Worm (Caenorhabditis elegans) whole organism, L1 larva: Measurements from ENCODE around the gene urb-1.

Experiments used
- C04F5.9 ChIP-seq: sonication (generic microtip); optimal IDR thresholded peaks from 2 replicates; lab custom pipeline; 2016; ENCODE audit warnings: missing genetic modification characterization, missing compliant biosample characterization
- aha-1 ChIP-seq: fragments of 150-350 bp; optimal IDR thresholded peaks from 2 replicates; lab custom pipeline; 2014; ENCODE audit warnings: missing biosample characterization, missing genetic modification characterization
- alr-1 ChIP-seq: fragments of 200-800 bp; sonication (Bioruptor generic); optimal IDR thresholded peaks from 2 replicates; lab custom pipeline; 2018; ENCODE audit warnings: borderline replicate concordance, mild to moderate bottlenecking, missing genetic modification characterization, missing compliant biosample characterization
- ceh-90 ChIP-seq: sonication (generic microtip); optimal IDR thresholded peaks from 2 replicates; lab custom pipeline; 2016; ENCODE audit warnings: missing genetic modification characterization, missing compliant biosample characterization
- efl-1 ChIP-seq, 4 experiments: fragments of 150-350 bp; optimal IDR thresholded peaks in 3 of 4; peaks in 1 of 4; 1 replicate in 1 of 4; 2 replicates in 3 of 4; lab custom pipeline; 2014; ENCODE audit warnings: missing biosample characterization in 2 of 4, missing genetic modification characterization in 2 of 4, missing genetic modification reagents in 2 of 4
- efl-3 ChIP-seq: fragments of 200-800 bp; sonication (Bioruptor generic); optimal IDR thresholded peaks from 2 replicates; lab custom pipeline; 2018; ENCODE audit warnings: mild to moderate bottlenecking, missing genetic modification characterization, missing compliant biosample characterization
- elt-2 ChIP-seq: sonication (generic microtip); optimal IDR thresholded peaks from 2 replicates; lab custom pipeline; 2016; ENCODE audit warnings: missing genetic modification characterization, mild to moderate bottlenecking, inconsistent platforms, missing compliant biosample characterization, missing genetic modification reagents
- elt-3 ChIP-seq, 6 experiments: fragments of 150-350 bp in 1 of 6; sonication (generic microtip); optimal IDR thresholded peaks; 2 replicates each; lab custom pipeline; 2017 to 2018; ENCODE audit warnings: missing biosample characterization in 6 of 6, missing genetic modification characterization in 6 of 6, inconsistent platforms in 1 of 6
- hlh-17 ChIP-seq: fragments of 200-800 bp; sonication (Bioruptor generic); optimal IDR thresholded peaks from 2 replicates; lab custom pipeline; 2018; ENCODE audit warnings: missing genetic modification characterization, mild to moderate bottlenecking, missing compliant biosample characterization, moderate library complexity, borderline replicate concordance
- irx-1 ChIP-seq: sonication (generic microtip); optimal IDR thresholded peaks from 2 replicates; lab custom pipeline; 2016; ENCODE audit warnings: missing genetic modification characterization, missing compliant biosample characterization
- isw-1 ChIP-seq: fragments of 200-800 bp; sonication (Bioruptor generic); IDR thresholded peaks from 2 replicates; pipeline ENCODE4 v1.3.6; 2022; ENCODE audit warnings: missing genetic modification characterization, missing compliant biosample characterization
- jun-1 ChIP-seq: fragments of 150-350 bp; optimal IDR thresholded peaks from 2 replicates; lab custom pipeline; 2014; ENCODE audit warnings: missing biosample characterization, missing genetic modification reagents, missing genetic modification characterization
- lin-14 ChIP-seq: fragments of 200-800 bp; sonication (Bioruptor generic); optimal IDR thresholded peaks from 2 replicates; lab custom pipeline; 2018; ENCODE audit warnings: mild to moderate bottlenecking, missing genetic modification characterization, moderate library complexity, missing compliant biosample characterization
- lin-39 ChIP-seq: fragments of 150-350 bp; optimal IDR thresholded peaks from 2 replicates; lab custom pipeline; 2014; ENCODE audit warnings: missing biosample characterization, missing genetic modification reagents, missing genetic modification characterization
- lsy-2 ChIP-seq, 2 experiments: fragments of 150-350 bp; optimal IDR thresholded peaks; 2 replicates each; lab custom pipeline; 2014; ENCODE audit warnings: missing biosample characterization in 2 of 2, missing genetic modification characterization in 2 of 2
- mdl-1 ChIP-seq, 2 experiments: fragments of 150-350 bp; optimal IDR thresholded peaks; 2 replicates each; lab custom pipeline; 2014 to 2017; ENCODE audit warnings: missing biosample characterization in 2 of 2, missing genetic modification characterization in 2 of 2, inconsistent platforms in 1 of 2
- mef-2 ChIP-seq: fragments of 150-350 bp; optimal IDR thresholded peaks from 2 replicates; lab custom pipeline; 2014; ENCODE audit warnings: missing biosample characterization, missing genetic modification characterization
- mep-1 ChIP-seq: fragments of 150-350 bp; optimal IDR thresholded peaks from 2 replicates; lab custom pipeline; 2014; ENCODE audit warnings: missing biosample characterization, missing genetic modification characterization
- nhr-11 ChIP-seq: fragments of 150-350 bp; optimal IDR thresholded peaks from 2 replicates; lab custom pipeline; 2014; ENCODE audit warnings: missing biosample characterization, missing genetic modification characterization
- nhr-19 ChIP-seq: fragments of 200-800 bp; sonication (Bioruptor generic); conservative IDR thresholded peaks from 2 replicates; pipeline ENCODE4 v1.3.6; 2022; ENCODE audit warnings: missing genetic modification characterization, missing compliant biosample characterization
- nhr-28 ChIP-seq: fragments of 150-350 bp; optimal IDR thresholded peaks from 2 replicates; lab custom pipeline; 2014; ENCODE audit warnings: missing biosample characterization, missing genetic modification characterization
- pax-3 ChIP-seq: fragments of 200-800 bp; sonication (Bioruptor generic); optimal IDR thresholded peaks from 2 replicates; lab custom pipeline; 2018; ENCODE audit warnings: mild to moderate bottlenecking, missing genetic modification characterization, moderate library complexity, missing compliant biosample characterization
- pqm-1 ChIP-seq: sonication (generic microtip); optimal IDR thresholded peaks from 3 replicates; lab custom pipeline; 2017; ENCODE audit warnings: missing biosample characterization, missing genetic modification characterization
- snu-23 ChIP-seq: sonication (generic microtip); optimal IDR thresholded peaks from 2 replicates; lab custom pipeline; 2016; ENCODE audit warnings: missing genetic modification characterization, missing compliant biosample characterization
- sptf-1 ChIP-seq: fragments of 150-350 bp; optimal IDR thresholded peaks from 2 replicates; lab custom pipeline; 2014; ENCODE audit warnings: missing biosample characterization, missing genetic modification characterization
- sup-37 ChIP-seq: fragments of 200-800 bp; sonication (Bioruptor generic); optimal IDR thresholded peaks from 2 replicates; lab custom pipeline; 2018; ENCODE audit warnings: mild to moderate bottlenecking, missing genetic modification characterization, missing compliant biosample characterization
- swsn-7 ChIP-seq: sonication (generic microtip); optimal IDR thresholded peaks from 2 replicates; lab custom pipeline; 2016; ENCODE audit warnings: missing genetic modification characterization, missing compliant biosample characterization
- tbx-2 ChIP-seq: sonication (generic microtip); optimal IDR thresholded peaks from 2 replicates; lab custom pipeline; 2016; ENCODE audit warnings: missing genetic modification characterization, missing compliant biosample characterization
- tlp-1 ChIP-seq: fragments of 150-350 bp; optimal IDR thresholded peaks from 2 replicates; lab custom pipeline; 2014; ENCODE audit warnings: missing biosample characterization, missing genetic modification characterization
- unc-130 ChIP-seq: fragments of 150-350 bp; optimal IDR thresholded peaks from 2 replicates; lab custom pipeline; 2017; ENCODE audit warnings: missing biosample characterization, missing genetic modification characterization, inconsistent platforms
- unc-86 ChIP-seq: sonication (generic microtip); optimal IDR thresholded peaks from 2 replicates; lab custom pipeline; 2016; ENCODE audit warnings: missing genetic modification characterization, missing compliant biosample characterization
- unc-98 ChIP-seq: fragments of 200-800 bp; sonication (Bioruptor generic); IDR thresholded peaks from 2 replicates; pipeline ENCODE4 v1.3.6; 2022; ENCODE audit warnings: missing genetic modification characterization, missing compliant biosample characterization
- xbp-1 ChIP-seq: sonication (generic microtip); optimal IDR thresholded peaks from 2 replicates; lab custom pipeline; 2016; ENCODE audit warnings: missing genetic modification characterization, missing compliant biosample characterization
- zag-1 ChIP-seq: fragments of 150-350 bp; optimal IDR thresholded peaks from 2 replicates; lab custom pipeline; 2014; ENCODE audit warnings: missing biosample characterization, missing genetic modification characterization

Gene urb-1

DNA sequence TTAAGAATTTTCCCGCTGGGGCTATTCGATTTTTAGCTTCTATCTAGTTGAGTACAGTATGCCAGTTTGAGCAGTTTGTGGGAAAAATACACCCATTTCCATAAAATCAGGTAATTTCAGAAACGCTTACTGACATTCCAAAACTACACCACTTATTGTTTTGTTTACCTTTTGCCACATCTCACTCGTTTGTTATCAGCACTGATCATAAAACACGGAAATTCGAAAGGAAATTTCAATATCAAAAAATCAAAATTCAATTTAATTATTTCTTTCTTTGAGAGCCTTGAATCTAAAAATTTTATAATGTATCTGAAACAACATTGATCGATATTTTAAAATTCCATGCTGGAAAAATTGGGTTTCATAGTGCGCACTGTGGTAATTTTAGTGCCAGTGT, 23.4 kb downstream of the urb-1 start:
- no peak for TF ChIP-seq jun-1 (tag; lab: Kevin White, UChicago)
- peak; percentile 22 for TF ChIP-seq elt-2 (tag; lab: Kevin White, UChicago)
- no peak for TF ChIP-seq sptf-1 (tag; lab: Kevin White, UChicago)
- TF ChIP-seq elt-3 (tag; optimal IDR thresholded peaks at IDR 0.05; lab: Kevin White, UChicago) = no peak
- no peak for TF ChIP-seq tbx-2 (tag; lab: Kevin White, UChicago)
- no peak for TF ChIP-seq efl-1 (optimal IDR thresholded peaks at IDR 0.05; lab: Kevin White, UChicago)
- TF ChIP-seq efl-1 (GFP tag; optimal IDR thresholded peaks at IDR 0.05 in 1 of 2; lab: Kevin White, UChicago) = peak in 1 of 2 experiments; percentile 54

- TF ChIP-seq mep-1 (tag; lab: Kevin White, UChicago) = no peak
- no peak for TF ChIP-seq elt-2 (tag; lab: Kevin White, UChicago)
- no peak for TF ChIP-seq pax-3 (tag; lab: Kevin White, UChicago)
- no peak for TF ChIP-seq tlp-1 (tag; lab: Kevin White, UChicago)
- no peak for TF ChIP-seq elt-3 (tag; optimal IDR thresholded peaks at IDR 0.05; lab: Kevin White, UChicago)
- no peak for TF ChIP-seq xbp-1 (tag; lab: Kevin White, UChicago)
- no peak for TF ChIP-seq sup-37 (GFP tag; lab: Kevin White, UChicago)
- no peak for TF ChIP-seq zag-1 (tag; lab: Kevin White, UChicago)
- no peak for TF ChIP-seq unc-86 (tag; lab: Kevin White, UChicago)
- no peak for TF ChIP-seq aha-1 (tag; lab: Kevin White, UChicago)
These were observed 24.1 kb downstream of the urb-1 start, which contains the start of gene gfi-1 for ce11 chrV:6399831-6400230. Gene gfi-1, minus strand, starts transcription at chrV:6399931.

ce11 chrV:6398922-6399321, 25.0 kb downstream of the urb-1 start:
- TF ChIP-seq unc-98 (GFP tag; lab: Robert Waterston, UW) (no peak), elt-2 (tag; lab: Kevin White, UChicago) (peak; percentile 88), efl-1 (optimal IDR thresholded peaks at IDR 0.05; lab: Kevin White, UChicago) (no peak), efl-1 (GFP tag; optimal IDR thresholded peaks at IDR 0.05 in 1 of 2; lab: Kevin White, UChicago) (no peak), snu-23 (no peak), lin-14 (GFP tag; lab: Kevin White, UChicago) (peak; percentile 10)

ce11 chrV:6390163-6390562, 33.8 kb downstream of the urb-1 start, which contains the start of gene F57F4.1:
Gene F57F4.1, plus strand, starts transcription at chrV:6390463.
- no peak for TF ChIP-seq nhr-19 (GFP tag; lab: Robert Waterston, UW)
- no peak for TF ChIP-seq irx-1 (tag; lab: Kevin White, UChicago)
- no peak for TF ChIP-seq tlp-1 (tag; lab: Kevin White, UChicago)
- TF ChIP-seq nhr-28 (tag; lab: Kevin White, UChicago) = no peak
- TF ChIP-seq alr-1 (tag; lab: Kevin White, UChicago) = no peak

ce11 chrV:6389634-6390033, 34.3 kb downstream of the urb-1 start, which contains the start of gene F57F4.2:
Gene F57F4.2, minus strand, starts transcription at chrV:6389734.
- no peak for TF ChIP-seq unc-130 (tag; lab: Kevin White, UChicago)
- no peak for TF ChIP-seq lsy-2 (tag; optimal IDR thresholded peaks at IDR 0.05; lab: Kevin White, UChicago)
- TF ChIP-seq swsn-7 = no peak
- TF ChIP-seq lin-39 = no peak
- no peak for TF ChIP-seq jun-1 (tag; lab: Kevin White, UChicago)
- no peak for TF ChIP-seq nhr-11 (tag; lab: Kevin White, UChicago)
- no peak for TF ChIP-seq sup-37 (GFP tag; lab: Kevin White, UChicago)
- no peak for TF ChIP-seq tbx-2 (tag; lab: Kevin White, UChicago)
- TF ChIP-seq efl-3 = no peak
- no peak for TF ChIP-seq isw-1 (GFP tag; lab: Robert Waterston, UW)
- TF ChIP-seq ceh-90 (tag; lab: Kevin White, UChicago) = no peak
- TF ChIP-seq hlh-17 (GFP tag; lab: Kevin White, UChicago) = no peak
- TF ChIP-seq sptf-1 (tag; lab: Kevin White, UChicago) = no peak
- no peak for TF ChIP-seq unc-98 (GFP tag; lab: Robert Waterston, UW)
- TF ChIP-seq pqm-1 = no peak
- TF ChIP-seq C04F5.9 (tag; lab: Kevin White, UChicago) = no peak
- no peak for TF ChIP-seq lin-14 (GFP tag; lab: Kevin White, UChicago)
- TF ChIP-seq mdl-1 (tag; optimal IDR thresholded peaks at IDR 0.05; lab: Kevin White, UChicago) = no peak
- TF ChIP-seq mef-2 (tag; lab: Kevin White, UChicago) = no peak
